Fruit fly (Drosophila melanogaster): ENCODE results near the gene Cpr72Ea.

- TF ChIP-seq psq (optimal IDR thresholded peaks at IDR 0.05) (no peak), EcR (GFP tag; optimal IDR thresholded peaks at IDR 0.05) (no peak), usp (GFP tag; optimal IDR thresholded peaks at IDR 0.05) (no peak), Dll (optimal IDR thresholded peaks at IDR 0.05) (no peak), CG8478 (optimal IDR thresholded peaks at IDR 0.05) (no peak), pan (optimal IDR thresholded peaks at IDR 0.05) (no peak)
Measured at dm6 chr3L:16331633-16332032, 30.8 kb upstream of the Cpr72Ea start, which contains the start of gene retinin.

Data from whole organism.